Worm (Caenorhabditis elegans) whole organism, L3 larva: ENCODE results near the gene C06E8.5.

Source experiments
- R02D3.7 ChIP-seq: fragments of 150-350 bp; optimal IDR thresholded peaks from 2 replicates; lab custom pipeline; 2014; ENCODE audit warnings: missing biosample characterization, missing genetic modification characterization
- ZK546.5 ChIP-seq: sonication (generic microtip); optimal IDR thresholded peaks from 2 replicates; lab custom pipeline; 2017; ENCODE audit warnings: missing biosample characterization, missing genetic modification characterization
- ama-1 ChIP-seq: fragments of 150-350 bp; optimal IDR thresholded peaks from 2 replicates; lab custom pipeline; 2018
- ceh-16 ChIP-seq: sonication (generic microtip); optimal IDR thresholded peaks from 2 replicates; lab custom pipeline; 2017; ENCODE audit warnings: missing biosample characterization, missing genetic modification characterization
- ceh-28 ChIP-seq: fragments of 150-350 bp; optimal IDR thresholded peaks from 2 replicates; lab custom pipeline; 2014; ENCODE audit warnings: missing biosample characterization, missing genetic modification reagents, missing genetic modification characterization
- daf-12 ChIP-seq: fragments of 150-350 bp; optimal IDR thresholded peaks from 2 replicates; lab custom pipeline; 2014; ENCODE audit warnings: missing biosample characterization, missing genetic modification reagents, missing genetic modification characterization
- egl-5 ChIP-seq: fragments of 150-350 bp; optimal IDR thresholded peaks from 2 replicates; lab custom pipeline; 2017; ENCODE audit warnings: missing biosample characterization, missing genetic modification reagents, missing genetic modification characterization, inconsistent platforms
- elt-1 ChIP-seq: fragments of 150-350 bp; optimal IDR thresholded peaks from 2 replicates; lab custom pipeline; 2014; ENCODE audit warnings: missing biosample characterization, missing genetic modification characterization
- elt-3 ChIP-seq, 3 experiments: fragments of 150-350 bp in 1 of 3; sonication (generic microtip) in 2 of 3; optimal IDR thresholded peaks; 2 replicates in 2 of 3; 4 replicates in 1 of 3; lab custom pipeline; 2014 to 2017; ENCODE audit warnings: missing biosample characterization in 3 of 3, missing genetic modification characterization in 3 of 3
- fkh-10 ChIP-seq: sonication (generic microtip); optimal IDR thresholded peaks from 2 replicates; lab custom pipeline; 2017; ENCODE audit warnings: missing biosample characterization, missing genetic modification reagents, missing genetic modification characterization
- fkh-2 ChIP-seq: fragments of 150-350 bp; optimal IDR thresholded peaks from 2 replicates; lab custom pipeline; 2014; ENCODE audit warnings: missing biosample characterization, missing genetic modification reagents, missing genetic modification characterization
- fos-1 ChIP-seq: fragments of 150-350 bp; optimal IDR thresholded peaks from 2 replicates; lab custom pipeline; 2014; ENCODE audit warnings: missing biosample characterization, missing genetic modification characterization
- hmg-11 ChIP-seq: sonication (generic microtip); optimal IDR thresholded peaks from 2 replicates; lab custom pipeline; 2016; ENCODE audit warnings: missing genetic modification characterization, missing compliant biosample characterization
- jun-1 ChIP-seq: fragments of 150-350 bp; optimal IDR thresholded peaks from 2 replicates; lab custom pipeline; 2014; ENCODE audit warnings: missing biosample characterization, missing genetic modification reagents, missing genetic modification characterization
- lin-15B ChIP-seq: fragments of 150-350 bp; optimal IDR thresholded peaks from 2 replicates; lab custom pipeline; 2014; ENCODE audit warnings: missing biosample characterization, missing genetic modification characterization
- lin-39 ChIP-seq: fragments of 150-350 bp; optimal IDR thresholded peaks from 2 replicates; lab custom pipeline; 2018; ENCODE audit warnings: missing biosample characterization, missing genetic modification reagents, missing genetic modification characterization
- mml-1 ChIP-seq: fragments of 150-350 bp; sonication (generic microtip); optimal IDR thresholded peaks from 3 replicates; lab custom pipeline; 2014; ENCODE audit warnings: missing biosample characterization, missing genetic modification characterization
- nfya-1 ChIP-seq: sonication (generic microtip); optimal IDR thresholded peaks from 2 replicates; lab custom pipeline; 2017; ENCODE audit warnings: missing genetic modification characterization, mild to moderate bottlenecking, missing compliant biosample characterization, antibody characterized with exemption, moderate library complexity; ENCODE audit not compliant: insufficient read depth
- nhr-11 ChIP-seq: fragments of 150-350 bp; optimal IDR thresholded peaks from 2 replicates; lab custom pipeline; 2014; ENCODE audit warnings: missing biosample characterization, missing genetic modification characterization
- nhr-12 ChIP-seq: fragments of 150-350 bp; optimal IDR thresholded peaks from 2 replicates; lab custom pipeline; 2014; ENCODE audit warnings: missing biosample characterization, missing genetic modification characterization
- nhr-23 ChIP-seq: fragments of 150-350 bp; optimal IDR thresholded peaks from 2 replicates; lab custom pipeline; 2014; ENCODE audit warnings: missing biosample characterization, missing genetic modification reagents, missing genetic modification characterization
- nhr-237 ChIP-seq: fragments of 150-350 bp; optimal IDR thresholded peaks from 2 replicates; lab custom pipeline; 2014; ENCODE audit warnings: missing biosample characterization, missing genetic modification characterization
- nhr-25 ChIP-seq: sonication (generic microtip); optimal IDR thresholded peaks from 2 replicates; lab custom pipeline; 2017; ENCODE audit warnings: missing biosample characterization, missing genetic modification characterization
- nhr-28 ChIP-seq: fragments of 150-350 bp; optimal IDR thresholded peaks from 2 replicates; lab custom pipeline; 2014; ENCODE audit warnings: missing biosample characterization, missing genetic modification characterization
- nhr-43 ChIP-seq: sonication (generic microtip); optimal IDR thresholded peaks from 2 replicates; lab custom pipeline; 2016; ENCODE audit warnings: mild to moderate bottlenecking, missing genetic modification characterization, missing compliant biosample characterization; ENCODE audit not compliant: poor library complexity, severe bottlenecking
- nhr-77 ChIP-seq: fragments of 150-350 bp; optimal IDR thresholded peaks from 2 replicates; lab custom pipeline; 2014; ENCODE audit warnings: missing biosample characterization, missing genetic modification characterization
- pha-4 ChIP-seq: fragments of 150-350 bp; optimal IDR thresholded peaks from 2 replicates; lab custom pipeline; 2014; ENCODE audit warnings: missing biosample characterization, missing genetic modification reagents, missing genetic modification characterization
- pqm-1 ChIP-seq: fragments of 150-350 bp; optimal IDR thresholded peaks from 2 replicates; lab custom pipeline; 2017; ENCODE audit warnings: missing biosample characterization, missing genetic modification characterization, inconsistent platforms
- skn-1 ChIP-seq: fragments of 150-350 bp; optimal IDR thresholded peaks from 2 replicates; lab custom pipeline; 2014; ENCODE audit warnings: missing biosample characterization, missing genetic modification characterization
- snpc-4 ChIP-seq: fragments of 150-350 bp; optimal IDR thresholded peaks from 2 replicates; lab custom pipeline; 2014; ENCODE audit warnings: missing biosample characterization, missing genetic modification characterization
- tbx-2 ChIP-seq: sonication (generic microtip); optimal IDR thresholded peaks from 2 replicates; lab custom pipeline; 2016; ENCODE audit warnings: mild to moderate bottlenecking, missing genetic modification characterization, missing compliant biosample characterization
- unc-39 ChIP-seq: sonication (generic microtip); optimal IDR thresholded peaks from 4 replicates; lab custom pipeline; 2017; ENCODE audit warnings: missing biosample characterization, missing genetic modification characterization
- unc-62 ChIP-seq: fragments of 150-350 bp; sonication (generic microtip); optimal IDR thresholded peaks from 4 replicates; lab custom pipeline; 2014; ENCODE audit warnings: missing biosample characterization, missing genetic modification reagents, missing genetic modification characterization
- zag-1 ChIP-seq: fragments of 150-350 bp; optimal IDR thresholded peaks from 2 replicates; lab custom pipeline; 2014; ENCODE audit warnings: missing biosample characterization, missing genetic modification characterization
- ztf-11 ChIP-seq: fragments of 150-350 bp; optimal IDR thresholded peaks from 2 replicates; lab custom pipeline; 2014; ENCODE audit warnings: missing biosample characterization, missing genetic modification characterization
- ztf-4 ChIP-seq: fragments of 150-350 bp; optimal IDR thresholded peaks from 2 replicates; lab custom pipeline; 2014; ENCODE audit warnings: missing biosample characterization, missing genetic modification characterization

Gene C06E8.5

ce11 chrIII:6979584-6979983, 25.7 kb downstream of the C06E8.5 start, which contains the start of gene ceh-20:
TSS of gene ceh-20 (plus strand) at chrIII:6979884.
- TF ChIP-seq nhr-237 (tag; lab: Kevin White, UChicago) (no peak), nhr-11 (tag; lab: Kevin White, UChicago) (no peak), ceh-16 (tag; lab: Kevin White, UChicago) (no peak), nhr-77 (tag; lab: Kevin White, UChicago) (no peak), nhr-12 (tag; lab: Kevin White, UChicago) (no peak), elt-3 (tag; optimal IDR thresholded peaks at IDR 0.05; lab: Kevin White, UChicago) (no peak), ceh-28 (tag; lab: Kevin White, UChicago) (no peak)

ce11 chrIII:6978875-6979274, 26.4 kb downstream of the C06E8.5 start:
- peak; percentile 1 for TF ChIP-seq egl-5 (tag; lab: Kevin White, UChicago)
- TF ChIP-seq mml-1 (tag; lab: Kevin White, UChicago): no peak
- TF ChIP-seq nfya-1: peak; percentile 79
- TF ChIP-seq lin-39 (tag; lab: Kevin White, UChicago): peak; percentile 88
- TF ChIP-seq elt-1 (tag; lab: Kevin White, UChicago): peak; percentile 31
- TF ChIP-seq R02D3.7 (tag; lab: Kevin White, UChicago): peak; percentile 38
- peak; percentile 57 for TF ChIP-seq lin-15B (tag; lab: Kevin White, UChicago)
- TF ChIP-seq elt-3 (tag; optimal IDR thresholded peaks at IDR 0.05; lab: Kevin White, UChicago): no peak
- TF ChIP-seq jun-1 (tag; lab: Kevin White, UChicago): no peak
- TF ChIP-seq ceh-16 (tag; lab: Kevin White, UChicago): no peak
- no peak for TF ChIP-seq fos-1 (tag; lab: Kevin White, UChicago)
- no peak for TF ChIP-seq pha-4
- peak; percentile 5 for TF ChIP-seq tbx-2 (tag; lab: Kevin White, UChicago)
- TF ChIP-seq nhr-77 (tag; lab: Kevin White, UChicago): no peak
- peak; percentile 95 for TF ChIP-seq nhr-25 (tag; lab: Kevin White, UChicago)
- peak; percentile 44 for TF ChIP-seq nhr-43 (tag; lab: Kevin White, UChicago)
- TF ChIP-seq snpc-4 (tag; lab: Kevin White, UChicago): no peak
- TF ChIP-seq ama-1 (lab: Kevin White, UChicago): peak; percentile 48
- peak; percentile 78 for TF ChIP-seq nhr-23
- no peak for TF ChIP-seq ZK546.5 (tag; lab: Kevin White, UChicago)
- no peak for TF ChIP-seq pqm-1 (tag; lab: Kevin White, UChicago)
- peak; percentile 42 for TF ChIP-seq ceh-28 (tag; lab: Kevin White, UChicago)
- no peak for TF ChIP-seq skn-1 (tag; lab: Kevin White, UChicago)
- TF ChIP-seq nhr-11 (tag; lab: Kevin White, UChicago): peak; percentile 2
- no peak for TF ChIP-seq fkh-10
- no peak for TF ChIP-seq unc-39 (tag; lab: Kevin White, UChicago)
- TF ChIP-seq unc-62 (GFP tag; lab: Kevin White, UChicago): peak; percentile 100
- peak; percentile 55 for TF ChIP-seq hmg-11 (tag; lab: Kevin White, UChicago)
- TF ChIP-seq daf-12 (tag; lab: Kevin White, UChicago): no peak

- TF ChIP-seq nhr-77 (tag; lab: Kevin White, UChicago) (no peak), ztf-4 (tag; lab: Kevin White, UChicago) (no peak), fkh-2 (tag; lab: Kevin White, UChicago) (no peak)
- TF ChIP-seq, all 47 proteins: peak for 0
These were observed 30.3 kb downstream of the C06E8.5 start for ce11 chrIII:6974952-6975351.

ce11 chrIII:6973682-6974081, 31.6 kb downstream of the C06E8.5 start, which contains the start of gene F31E3.2:
TSS of gene F31E3.2 (plus strand) at chrIII:6973982.
- TF ChIP-seq fkh-10 (no peak), nfya-1 (peak; percentile 24), ceh-28 (tag; lab: Kevin White, UChicago) (no peak), nhr-28 (tag; lab: Kevin White, UChicago) (no peak), ztf-11 (tag; lab: Kevin White, UChicago) (no peak), zag-1 (tag; lab: Kevin White, UChicago) (no peak)
